Worm (Caenorhabditis elegans) whole organism, L1 larva: ENCODE results near the gene pho-5.

Source experiments
- C04F5.9 ChIP-seq: sonication (generic microtip); optimal IDR thresholded peaks from 2 replicates; lab custom pipeline; 2016; ENCODE audit warnings: missing genetic modification characterization, missing compliant biosample characterization
- F16B12.6 ChIP-seq: fragments of 150-350 bp; optimal IDR thresholded peaks from 2 replicates; lab custom pipeline; 2014; ENCODE audit warnings: missing biosample characterization, missing genetic modification characterization
- Y116A8C.19 ChIP-seq: sonication (generic microtip); optimal IDR thresholded peaks from 2 replicates; lab custom pipeline; 2016; ENCODE audit warnings: missing compliant biosample characterization, missing genetic modification characterization, borderline replicate concordance
- aly-2 ChIP-seq: fragments of 150-350 bp; optimal IDR thresholded peaks from 2 replicates; lab custom pipeline; 2014; ENCODE audit warnings: missing biosample characterization, missing genetic modification characterization
- ceh-63 ChIP-seq: fragments of 200-800 bp; sonication (Bioruptor generic); optimal IDR thresholded peaks from 2 replicates; lab custom pipeline; 2018; ENCODE audit warnings: mild to moderate bottlenecking, missing genetic modification characterization, missing compliant biosample characterization
- ceh-8 ChIP-seq: fragments of 200-800 bp; sonication (Bioruptor generic); optimal IDR thresholded peaks from 2 replicates; lab custom pipeline; 2018; ENCODE audit warnings: mild to moderate bottlenecking, missing genetic modification characterization, moderate library complexity, missing compliant biosample characterization
- egl-13 ChIP-seq: sonication (generic microtip); optimal IDR thresholded peaks from 2 replicates; lab custom pipeline; 2016; ENCODE audit warnings: missing genotype, missing genetic modification reagents, missing genetic modification characterization, missing compliant biosample characterization
- elt-3 ChIP-seq, 6 experiments: fragments of 150-350 bp in 1 of 6; sonication (generic microtip); optimal IDR thresholded peaks; 2 replicates each; lab custom pipeline; 2017 to 2018; ENCODE audit warnings: missing biosample characterization in 6 of 6, missing genetic modification characterization in 6 of 6, inconsistent platforms in 1 of 6
- fkh-8 ChIP-seq: sonication (generic microtip); optimal IDR thresholded peaks from 2 replicates; lab custom pipeline; 2016; ENCODE audit warnings: mild to moderate bottlenecking, missing genetic modification characterization, missing compliant biosample characterization
- grh-1 ChIP-seq: fragments of 200-800 bp; sonication (Bioruptor generic); IDR thresholded peaks from 2 replicates; pipeline ENCODE4 v1.3.6; 2022; ENCODE audit warnings: missing genetic modification reagents, missing genetic modification characterization, missing compliant biosample characterization
- hlh-17 ChIP-seq: fragments of 200-800 bp; sonication (Bioruptor generic); optimal IDR thresholded peaks from 2 replicates; lab custom pipeline; 2018; ENCODE audit warnings: missing genetic modification characterization, mild to moderate bottlenecking, missing compliant biosample characterization, moderate library complexity, borderline replicate concordance
- hlh-4 ChIP-seq: sonication (generic microtip); optimal IDR thresholded peaks from 2 replicates; lab custom pipeline; 2016; ENCODE audit warnings: mild to moderate bottlenecking, missing genetic modification characterization, missing compliant biosample characterization
- irx-1 ChIP-seq: sonication (generic microtip); optimal IDR thresholded peaks from 2 replicates; lab custom pipeline; 2016; ENCODE audit warnings: missing genetic modification characterization, missing compliant biosample characterization
- lsy-2 ChIP-seq, 2 experiments: fragments of 150-350 bp; optimal IDR thresholded peaks; 2 replicates each; lab custom pipeline; 2014; ENCODE audit warnings: missing biosample characterization in 2 of 2, missing genetic modification characterization in 2 of 2
- mdl-1 ChIP-seq, 2 experiments: fragments of 150-350 bp; optimal IDR thresholded peaks; 2 replicates each; lab custom pipeline; 2014 to 2017; ENCODE audit warnings: missing biosample characterization in 2 of 2, missing genetic modification characterization in 2 of 2, inconsistent platforms in 1 of 2
- mef-2 ChIP-seq: fragments of 150-350 bp; optimal IDR thresholded peaks from 2 replicates; lab custom pipeline; 2014; ENCODE audit warnings: missing biosample characterization, missing genetic modification characterization
- nhr-47 ChIP-seq: sonication (generic microtip); optimal IDR thresholded peaks from 2 replicates; lab custom pipeline; 2016; ENCODE audit warnings: mild to moderate bottlenecking, missing genetic modification characterization, moderate library complexity, missing compliant biosample characterization
- nhr-71 ChIP-seq: sonication (generic microtip); optimal IDR thresholded peaks from 2 replicates; lab custom pipeline; 2016; ENCODE audit warnings: mild to moderate bottlenecking, missing genetic modification characterization, moderate library complexity, missing compliant biosample characterization
- nhr-77 ChIP-seq: fragments of 150-350 bp; optimal IDR thresholded peaks from 2 replicates; lab custom pipeline; 2014; ENCODE audit warnings: missing biosample characterization, missing genetic modification characterization
- nhr-85 ChIP-seq: sonication (generic microtip); peaks from one replicate; lab custom pipeline; 2016; ENCODE audit warnings: missing genetic modification characterization, inconsistent platforms, missing compliant biosample characterization
- nhr-90 ChIP-seq: sonication (generic microtip); optimal IDR thresholded peaks from 2 replicates; lab custom pipeline; 2016; ENCODE audit warnings: mild to moderate bottlenecking, missing genetic modification characterization, missing compliant biosample characterization; ENCODE audit not compliant: poor library complexity
- pag-3 ChIP-seq: sonication (generic microtip); optimal IDR thresholded peaks from 2 replicates; lab custom pipeline; 2017; ENCODE audit warnings: missing genetic modification characterization, mild to moderate bottlenecking, missing compliant biosample characterization, antibody characterized with exemption, borderline replicate concordance; ENCODE audit not compliant: insufficient read depth
- pax-3 ChIP-seq: fragments of 200-800 bp; sonication (Bioruptor generic); optimal IDR thresholded peaks from 2 replicates; lab custom pipeline; 2018; ENCODE audit warnings: mild to moderate bottlenecking, missing genetic modification characterization, moderate library complexity, missing compliant biosample characterization
- rnt-1 ChIP-seq: sonication (generic microtip); optimal IDR thresholded peaks from 2 replicates; lab custom pipeline; 2016; ENCODE audit warnings: mild to moderate bottlenecking, missing genetic modification characterization, moderate library complexity, missing compliant biosample characterization
- snpc-4 ChIP-seq: fragments of 150-350 bp; optimal IDR thresholded peaks from 2 replicates; lab custom pipeline; 2014; ENCODE audit warnings: missing biosample characterization, missing genetic modification characterization
- tbx-2 ChIP-seq: sonication (generic microtip); optimal IDR thresholded peaks from 2 replicates; lab custom pipeline; 2016; ENCODE audit warnings: missing genetic modification characterization, missing compliant biosample characterization
- unc-86 ChIP-seq: sonication (generic microtip); optimal IDR thresholded peaks from 2 replicates; lab custom pipeline; 2016; ENCODE audit warnings: missing genetic modification characterization, missing compliant biosample characterization
- vab-15 ChIP-seq: sonication (generic microtip); optimal IDR thresholded peaks from 2 replicates; lab custom pipeline; 2017; ENCODE audit warnings: missing genotype, mild to moderate bottlenecking, missing genetic modification characterization, missing compliant biosample characterization
- xbp-1 ChIP-seq: sonication (generic microtip); optimal IDR thresholded peaks from 2 replicates; lab custom pipeline; 2016; ENCODE audit warnings: missing genetic modification characterization, missing compliant biosample characterization
- zip-4 ChIP-seq: fragments of 200-800 bp; sonication (Bioruptor generic); optimal IDR thresholded peaks from 2 replicates; lab custom pipeline; 2018; ENCODE audit warnings: mild to moderate bottlenecking, missing genetic modification characterization, moderate library complexity, missing compliant biosample characterization
- ztf-11 ChIP-seq, 2 experiments: sonication (generic microtip); optimal IDR thresholded peaks; 2 replicates each; lab custom pipeline; 2016 to 2017; ENCODE audit warnings: missing genetic modification characterization in 2 of 2, missing biosample characterization in 1 of 2, missing compliant biosample characterization in 1 of 2
- ztf-4 ChIP-seq: fragments of 150-350 bp; optimal IDR thresholded peaks from 2 replicates; lab custom pipeline; 2014; ENCODE audit warnings: missing biosample characterization, missing genetic modification characterization

The pho-5 gene

ce11 chrIII:7247740-7248139, 37.9 kb downstream of the pho-5 start, which contains the start of gene zmp-6:
Gene zmp-6 (minus strand): TSS chrIII:7247840.
- no peak for TF ChIP-seq grh-1 (GFP tag; lab: Robert Waterston, UW)
- no peak for TF ChIP-seq C04F5.9 (tag; lab: Kevin White, UChicago)
- TF ChIP-seq pax-3 = no peak
- TF ChIP-seq hlh-4 (tag; lab: Kevin White, UChicago) = no peak
- no peak for TF ChIP-seq F16B12.6 (tag; lab: Kevin White, UChicago)
- TF ChIP-seq elt-3 (tag; optimal IDR thresholded peaks at IDR 0.05; lab: Kevin White, UChicago) = no peak
- TF ChIP-seq nhr-47 (tag; lab: Kevin White, UChicago) = no peak
- no peak for TF ChIP-seq snpc-4 (tag; lab: Kevin White, UChicago)

DNA sequence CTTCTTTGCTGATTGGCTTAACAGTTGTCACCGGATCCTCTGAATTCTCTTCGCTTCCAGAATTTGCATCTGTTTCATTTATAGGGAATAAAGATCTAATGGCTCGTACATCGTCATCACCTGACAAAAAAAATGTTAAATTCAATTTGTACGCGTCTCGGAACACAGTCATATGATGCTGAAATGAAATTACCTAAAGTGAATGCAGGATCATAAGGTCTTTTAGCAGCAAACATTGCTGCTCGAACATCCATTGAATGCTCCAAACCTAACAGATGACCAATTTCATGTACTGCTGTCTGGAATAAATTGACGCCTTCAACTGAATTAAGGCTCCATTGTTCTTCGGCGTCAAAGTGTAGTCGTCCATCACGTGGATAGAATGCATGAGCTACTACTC, 39.3 kb downstream of the pho-5 start:
- TF ChIP-seq tbx-2 (tag; lab: Kevin White, UChicago) (no peak), nhr-47 (tag; lab: Kevin White, UChicago) (peak; percentile 3), ceh-8 (GFP tag; lab: Kevin White, UChicago) (no peak), hlh-17 (GFP tag; lab: Kevin White, UChicago) (no peak)

- peak; percentile 77 for TF ChIP-seq ceh-8 (GFP tag; lab: Kevin White, UChicago)
- peak; percentile 34 for TF ChIP-seq nhr-47 (tag; lab: Kevin White, UChicago)
- no peak for TF ChIP-seq pag-3 (tag; lab: Kevin White, UChicago)
- TF ChIP-seq fkh-8 (tag; lab: Kevin White, UChicago) = peak; percentile 58
- TF ChIP-seq nhr-71 (tag; lab: Kevin White, UChicago) = peak; percentile 49
These were observed 42.7 kb downstream of the pho-5 start, which contains the start of gene osm-10 for ce11 chrIII:7242988-7243387. Gene osm-10 (plus strand): TSS chrIII:7243280.

- TF ChIP-seq irx-1 (tag; lab: Kevin White, UChicago) (no peak), vab-15 (tag; lab: Kevin White, UChicago) (no peak), rnt-1 (no peak), unc-86 (tag; lab: Kevin White, UChicago) (no peak), nhr-71 (tag; lab: Kevin White, UChicago) (no peak), aly-2 (tag; lab: Kevin White, UChicago) (no peak), zip-4 (no peak), snpc-4 (tag; lab: Kevin White, UChicago) (no peak), nhr-77 (tag; lab: Kevin White, UChicago) (no peak), ceh-63 (GFP tag; lab: Kevin White, UChicago) (no peak), ztf-11 (tag; optimal IDR thresholded peaks at IDR 0.05; lab: Kevin White, UChicago) (no peak)
These were observed 44.6 kb downstream of the pho-5 start, which contains the start of gene ztf-31 for ce11 chrIII:7241065-7241464. Gene ztf-31 (plus strand): TSS chrIII:7241365.

DNA sequence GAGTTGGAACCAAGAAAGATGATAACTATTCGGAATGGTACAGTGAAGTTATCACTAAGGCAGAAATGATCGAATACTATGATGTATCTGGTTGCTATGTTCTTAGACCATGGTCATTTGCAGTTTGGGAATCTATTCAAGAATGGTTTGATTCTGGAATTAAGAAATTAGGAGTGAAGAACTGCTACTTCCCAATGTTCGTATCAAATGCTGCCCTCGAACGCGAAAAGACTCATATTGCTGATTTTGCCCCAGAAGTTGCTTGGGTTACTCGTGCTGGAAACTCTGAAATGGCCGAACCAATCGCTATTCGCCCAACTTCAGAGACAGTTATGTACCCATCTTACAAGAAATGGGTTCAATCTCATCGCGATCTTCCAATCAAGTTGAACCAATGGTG, 46.3 kb downstream of the pho-5 start:
- no peak for TF ChIP-seq nhr-90 (tag; lab: Kevin White, UChicago)
- no peak for TF ChIP-seq xbp-1 (tag; lab: Kevin White, UChicago)
- TF ChIP-seq ztf-11 (tag; optimal IDR thresholded peaks at IDR 0.05; lab: Kevin White, UChicago) = no peak
- TF ChIP-seq lsy-2 (tag; optimal IDR thresholded peaks at IDR 0.05; lab: Kevin White, UChicago) = no peak
- TF ChIP-seq nhr-85 (tag; lab: Kevin White, UChicago) = no peak
- TF ChIP-seq egl-13 = no peak
- no peak for TF ChIP-seq pax-3
- no peak for TF ChIP-seq zip-4
- no peak for TF ChIP-seq mdl-1 (tag; optimal IDR thresholded peaks at IDR 0.05; lab: Kevin White, UChicago)
- TF ChIP-seq ztf-4 (tag; lab: Kevin White, UChicago) = no peak
- no peak for TF ChIP-seq ceh-8 (GFP tag; lab: Kevin White, UChicago)
- TF ChIP-seq fkh-8 (tag; lab: Kevin White, UChicago) = no peak
- TF ChIP-seq Y116A8C.19 = no peak
- no peak for TF ChIP-seq hlh-4 (tag; lab: Kevin White, UChicago)
- no peak for TF ChIP-seq mef-2
